Worm (Caenorhabditis elegans) whole organism, L3 larva: ENCODE data around the gene C53A5.13.

ENCODE experiments used
- R02D3.7 ChIP-seq: fragments of 150-350 bp; optimal IDR thresholded peaks from 2 replicates; lab custom pipeline; 2014; ENCODE audit warnings: missing biosample characterization, missing genetic modification characterization
- aly-2 ChIP-seq: fragments of 150-350 bp; optimal IDR thresholded peaks from 2 replicates; lab custom pipeline; 2014; ENCODE audit warnings: missing biosample characterization, missing genetic modification characterization
- ama-1 ChIP-seq: fragments of 150-350 bp; optimal IDR thresholded peaks from 2 replicates; lab custom pipeline; 2018
- ceh-28 ChIP-seq: fragments of 150-350 bp; optimal IDR thresholded peaks from 2 replicates; lab custom pipeline; 2014; ENCODE audit warnings: missing biosample characterization, missing genetic modification reagents, missing genetic modification characterization
- ceh-82 ChIP-seq: fragments of 150-350 bp; optimal IDR thresholded peaks from 2 replicates; lab custom pipeline; 2014; ENCODE audit warnings: missing biosample characterization, missing genetic modification characterization
- daf-12 ChIP-seq: fragments of 150-350 bp; optimal IDR thresholded peaks from 2 replicates; lab custom pipeline; 2014; ENCODE audit warnings: missing biosample characterization, missing genetic modification reagents, missing genetic modification characterization
- egl-5 ChIP-seq: fragments of 150-350 bp; optimal IDR thresholded peaks from 2 replicates; lab custom pipeline; 2017; ENCODE audit warnings: missing biosample characterization, missing genetic modification reagents, missing genetic modification characterization, inconsistent platforms
- elt-1 ChIP-seq: fragments of 150-350 bp; optimal IDR thresholded peaks from 2 replicates; lab custom pipeline; 2014; ENCODE audit warnings: missing biosample characterization, missing genetic modification characterization
- elt-3 ChIP-seq, 3 experiments: fragments of 150-350 bp in 1 of 3; sonication (generic microtip) in 2 of 3; optimal IDR thresholded peaks; 2 replicates in 2 of 3; 4 replicates in 1 of 3; lab custom pipeline; 2014 to 2017; ENCODE audit warnings: missing biosample characterization in 3 of 3, missing genetic modification characterization in 3 of 3
- fkh-10 ChIP-seq: sonication (generic microtip); optimal IDR thresholded peaks from 2 replicates; lab custom pipeline; 2017; ENCODE audit warnings: missing biosample characterization, missing genetic modification reagents, missing genetic modification characterization
- fkh-2 ChIP-seq: fragments of 150-350 bp; optimal IDR thresholded peaks from 2 replicates; lab custom pipeline; 2014; ENCODE audit warnings: missing biosample characterization, missing genetic modification reagents, missing genetic modification characterization
- hmg-11 ChIP-seq: sonication (generic microtip); optimal IDR thresholded peaks from 2 replicates; lab custom pipeline; 2016; ENCODE audit warnings: missing genetic modification characterization, missing compliant biosample characterization
- jun-1 ChIP-seq: fragments of 150-350 bp; optimal IDR thresholded peaks from 2 replicates; lab custom pipeline; 2014; ENCODE audit warnings: missing biosample characterization, missing genetic modification reagents, missing genetic modification characterization
- lin-15B ChIP-seq: fragments of 150-350 bp; optimal IDR thresholded peaks from 2 replicates; lab custom pipeline; 2014; ENCODE audit warnings: missing biosample characterization, missing genetic modification characterization
- lin-39 ChIP-seq: fragments of 150-350 bp; optimal IDR thresholded peaks from 2 replicates; lab custom pipeline; 2018; ENCODE audit warnings: missing biosample characterization, missing genetic modification reagents, missing genetic modification characterization
- mdl-1 ChIP-seq: fragments of 150-350 bp; optimal IDR thresholded peaks from 2 replicates; lab custom pipeline; 2014; ENCODE audit warnings: missing biosample characterization, missing genetic modification characterization
- mml-1 ChIP-seq: fragments of 150-350 bp; sonication (generic microtip); optimal IDR thresholded peaks from 3 replicates; lab custom pipeline; 2014; ENCODE audit warnings: missing biosample characterization, missing genetic modification characterization
- nfya-1 ChIP-seq: sonication (generic microtip); optimal IDR thresholded peaks from 2 replicates; lab custom pipeline; 2017; ENCODE audit warnings: missing genetic modification characterization, mild to moderate bottlenecking, missing compliant biosample characterization, antibody characterized with exemption, moderate library complexity; ENCODE audit not compliant: insufficient read depth
- nhr-11 ChIP-seq: fragments of 150-350 bp; optimal IDR thresholded peaks from 2 replicates; lab custom pipeline; 2014; ENCODE audit warnings: missing biosample characterization, missing genetic modification characterization
- nhr-23 ChIP-seq: fragments of 150-350 bp; optimal IDR thresholded peaks from 2 replicates; lab custom pipeline; 2014; ENCODE audit warnings: missing biosample characterization, missing genetic modification reagents, missing genetic modification characterization
- nhr-25 ChIP-seq: sonication (generic microtip); optimal IDR thresholded peaks from 2 replicates; lab custom pipeline; 2017; ENCODE audit warnings: missing biosample characterization, missing genetic modification characterization
- nhr-43 ChIP-seq: sonication (generic microtip); optimal IDR thresholded peaks from 2 replicates; lab custom pipeline; 2016; ENCODE audit warnings: mild to moderate bottlenecking, missing genetic modification characterization, missing compliant biosample characterization; ENCODE audit not compliant: poor library complexity, severe bottlenecking
- nhr-67 ChIP-seq: fragments of 150-350 bp; optimal IDR thresholded peaks from 2 replicates; lab custom pipeline; 2014; ENCODE audit warnings: missing biosample characterization, missing genetic modification characterization
- nhr-77 ChIP-seq: fragments of 150-350 bp; optimal IDR thresholded peaks from 2 replicates; lab custom pipeline; 2014; ENCODE audit warnings: missing biosample characterization, missing genetic modification characterization
- pha-4 ChIP-seq: fragments of 150-350 bp; optimal IDR thresholded peaks from 2 replicates; lab custom pipeline; 2014; ENCODE audit warnings: missing biosample characterization, missing genetic modification reagents, missing genetic modification characterization
- sea-2 ChIP-seq: fragments of 150-350 bp; sonication (generic microtip); optimal IDR thresholded peaks from 4 replicates; lab custom pipeline; 2014; ENCODE audit warnings: missing biosample characterization, missing genetic modification reagents, missing genetic modification characterization
- skn-1 ChIP-seq: fragments of 150-350 bp; optimal IDR thresholded peaks from 2 replicates; lab custom pipeline; 2014; ENCODE audit warnings: missing biosample characterization, missing genetic modification characterization
- snpc-4 ChIP-seq: fragments of 150-350 bp; optimal IDR thresholded peaks from 2 replicates; lab custom pipeline; 2014; ENCODE audit warnings: missing biosample characterization, missing genetic modification characterization
- tbx-2 ChIP-seq: sonication (generic microtip); optimal IDR thresholded peaks from 2 replicates; lab custom pipeline; 2016; ENCODE audit warnings: mild to moderate bottlenecking, missing genetic modification characterization, missing compliant biosample characterization
- unc-62 ChIP-seq: fragments of 150-350 bp; sonication (generic microtip); optimal IDR thresholded peaks from 4 replicates; lab custom pipeline; 2014; ENCODE audit warnings: missing biosample characterization, missing genetic modification reagents, missing genetic modification characterization
- zag-1 ChIP-seq: fragments of 150-350 bp; optimal IDR thresholded peaks from 2 replicates; lab custom pipeline; 2014; ENCODE audit warnings: missing biosample characterization, missing genetic modification characterization
- ztf-11 ChIP-seq: fragments of 150-350 bp; optimal IDR thresholded peaks from 2 replicates; lab custom pipeline; 2014; ENCODE audit warnings: missing biosample characterization, missing genetic modification characterization
- ztf-4 ChIP-seq: fragments of 150-350 bp; optimal IDR thresholded peaks from 2 replicates; lab custom pipeline; 2014; ENCODE audit warnings: missing biosample characterization, missing genetic modification characterization

The C53A5.13 gene

DNA sequence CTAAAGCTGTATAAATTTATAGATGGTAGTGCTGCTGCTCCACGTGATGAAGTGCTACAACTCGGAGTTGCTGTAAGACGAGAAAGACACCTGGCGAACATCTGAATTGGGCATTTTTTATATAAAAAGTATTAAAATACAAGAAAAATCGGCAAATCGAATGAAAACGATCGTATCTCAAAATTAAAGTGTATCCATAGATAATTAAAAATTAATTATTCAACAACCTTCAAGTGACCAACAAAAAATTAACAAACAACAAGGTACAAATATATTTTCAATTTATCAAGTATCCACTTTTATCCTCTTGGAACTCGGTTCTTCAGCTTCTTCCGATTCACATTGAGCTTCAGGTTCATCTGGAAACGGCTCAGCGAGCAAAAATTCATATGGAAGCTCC lies 27.4 kb upstream of the C53A5.13 start, which contains the start of gene R02D5.8:
Gene R02D5.8, minus strand, starts transcription at position 101 of the 400 bp plus-strand sequence.
- TF ChIP-seq ama-1 (lab: Kevin White, UChicago), result no peak
- no peak for TF ChIP-seq nhr-25 (tag; lab: Kevin White, UChicago)
- TF ChIP-seq pha-4, result no peak
- TF ChIP-seq elt-1 (tag; lab: Kevin White, UChicago), result no peak
- TF ChIP-seq R02D3.7 (tag; lab: Kevin White, UChicago), result no peak
- no peak for TF ChIP-seq ztf-11 (tag; lab: Kevin White, UChicago)
- no peak for TF ChIP-seq ceh-82 (tag; lab: Kevin White, UChicago)
- no peak for TF ChIP-seq nhr-11 (tag; lab: Kevin White, UChicago)
- TF ChIP-seq egl-5 (tag; lab: Kevin White, UChicago), result no peak
- TF ChIP-seq daf-12, result no peak
- TF ChIP-seq mdl-1 (tag; lab: Kevin White, UChicago), result no peak
- no peak for TF ChIP-seq nhr-77 (tag; lab: Kevin White, UChicago)
- no peak for TF ChIP-seq nhr-23
- TF ChIP-seq skn-1 (tag; lab: Kevin White, UChicago), result no peak
- TF ChIP-seq nhr-43 (tag; lab: Kevin White, UChicago), result no peak
- no peak for TF ChIP-seq elt-3 (tag; optimal IDR thresholded peaks at IDR 0.05; lab: Kevin White, UChicago)
- TF ChIP-seq sea-2 (GFP tag; lab: Kevin White, UChicago), result no peak
- no peak for TF ChIP-seq ceh-28

DNA sequence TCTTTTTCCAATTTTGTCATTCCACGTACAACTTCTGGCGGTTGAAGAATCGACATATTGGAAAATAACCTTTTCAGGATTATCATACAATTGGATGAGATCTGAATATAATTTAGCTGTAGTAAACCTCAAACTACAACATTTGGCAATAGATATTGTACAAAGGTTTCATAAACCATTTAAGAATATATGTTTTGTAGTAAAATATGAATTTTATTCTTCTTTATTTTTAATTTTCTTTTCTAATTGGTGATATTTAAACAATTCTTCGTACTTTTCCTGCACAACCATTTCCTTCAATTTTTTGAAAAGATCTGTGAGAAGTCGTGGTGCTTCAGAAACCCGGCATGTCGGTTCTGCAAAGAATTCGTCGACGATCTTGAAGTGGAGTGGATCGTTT lies 25.7 kb upstream of the C53A5.13 start, which contains the start of gene C53A5.17:
Gene C53A5.17, minus strand, starts transcription at position 101 of the 400 bp plus-strand sequence.
- TF ChIP-seq nhr-25 (tag; lab: Kevin White, UChicago), result no peak
- no peak for TF ChIP-seq elt-1 (tag; lab: Kevin White, UChicago)

DNA sequence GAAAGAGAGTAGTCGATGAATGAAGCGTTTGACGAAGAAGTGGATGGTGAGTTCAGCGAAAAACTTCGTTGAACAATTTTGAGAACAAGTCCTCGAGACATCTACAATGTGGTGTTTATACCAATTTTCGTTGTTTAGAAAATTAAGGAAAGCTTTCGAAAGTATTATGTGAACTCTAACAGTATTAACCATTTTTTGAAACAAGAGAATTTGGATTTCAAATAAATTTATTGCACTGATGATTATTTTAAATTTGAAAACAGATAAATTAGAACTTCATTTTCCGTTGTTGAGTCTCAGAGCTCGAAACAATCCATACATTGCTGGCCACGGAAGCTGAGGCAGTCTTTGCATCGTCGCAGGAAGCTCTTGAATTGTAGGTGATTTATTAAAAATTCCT lies 24.2 kb upstream of the C53A5.13 start, which contains the start of gene C53A5.16:
Gene C53A5.16, minus strand, starts transcription at position 101 of the 400 bp plus-strand sequence.
- no peak for TF ChIP-seq snpc-4 (tag; lab: Kevin White, UChicago)
- no peak for TF ChIP-seq zag-1
- TF ChIP-seq nfya-1 (tag; lab: Kevin White, UChicago), result no peak
- no peak for TF ChIP-seq daf-12
- TF ChIP-seq tbx-2 (tag; lab: Kevin White, UChicago), result no peak
- TF ChIP-seq elt-3 (tag; optimal IDR thresholded peaks at IDR 0.05; lab: Kevin White, UChicago), result no peak
- no peak for TF ChIP-seq unc-62 (GFP tag; lab: Kevin White, UChicago)
- no peak for TF ChIP-seq fkh-10
- TF ChIP-seq hmg-11 (tag; lab: Kevin White, UChicago), result no peak
- no peak for TF ChIP-seq ceh-82 (tag; lab: Kevin White, UChicago)
- TF ChIP-seq nhr-23, result no peak
- TF ChIP-seq nhr-67 (tag; lab: Kevin White, UChicago), result no peak

DNA sequence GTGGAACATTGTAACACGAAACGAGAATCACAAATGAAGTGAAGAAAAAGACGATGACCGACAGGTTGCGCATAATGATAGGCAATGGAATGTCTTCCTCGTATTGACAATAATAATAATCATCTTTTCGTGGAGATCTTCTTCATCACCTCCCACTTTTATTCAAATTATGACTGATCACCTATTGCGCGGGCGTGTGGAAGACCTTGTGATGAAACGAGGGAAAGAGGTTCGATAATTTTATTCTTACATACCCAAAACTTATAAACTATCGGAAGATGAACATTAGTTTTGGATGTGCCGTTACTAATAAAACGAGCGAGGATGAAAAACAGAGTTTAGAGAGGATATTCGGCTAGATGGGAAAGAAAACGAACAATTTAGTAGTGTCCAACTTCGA lies 23.6 kb upstream of the C53A5.13 start, which contains the start of gene C53A5.2:
Gene C53A5.2, minus strand, starts transcription at position 101 of the 400 bp plus-strand sequence.
- TF ChIP-seq R02D3.7 (tag; lab: Kevin White, UChicago) (no peak), jun-1 (tag; lab: Kevin White, UChicago) (no peak), nhr-67 (tag; lab: Kevin White, UChicago) (no peak), nhr-25 (tag; lab: Kevin White, UChicago) (no peak), nhr-43 (tag; lab: Kevin White, UChicago) (no peak), skn-1 (tag; lab: Kevin White, UChicago) (no peak), snpc-4 (tag; lab: Kevin White, UChicago) (no peak), lin-15B (no peak), nhr-23 (no peak), lin-39 (tag; lab: Kevin White, UChicago) (no peak), ztf-11 (tag; lab: Kevin White, UChicago) (no peak), aly-2 (tag; lab: Kevin White, UChicago) (no peak), fkh-2 (tag; lab: Kevin White, UChicago) (no peak), pha-4 (no peak), elt-1 (tag; lab: Kevin White, UChicago) (no peak), hmg-11 (tag; lab: Kevin White, UChicago) (no peak), nhr-77 (tag; lab: Kevin White, UChicago) (no peak), ztf-4 (tag; lab: Kevin White, UChicago) (no peak), ama-1 (lab: Kevin White, UChicago) (no peak), mml-1 (tag; lab: Kevin White, UChicago) (no peak)
